Worm (Caenorhabditis elegans): ENCODE measurements around the gene fbxa-60.

fbxa-60 gene

DNA sequence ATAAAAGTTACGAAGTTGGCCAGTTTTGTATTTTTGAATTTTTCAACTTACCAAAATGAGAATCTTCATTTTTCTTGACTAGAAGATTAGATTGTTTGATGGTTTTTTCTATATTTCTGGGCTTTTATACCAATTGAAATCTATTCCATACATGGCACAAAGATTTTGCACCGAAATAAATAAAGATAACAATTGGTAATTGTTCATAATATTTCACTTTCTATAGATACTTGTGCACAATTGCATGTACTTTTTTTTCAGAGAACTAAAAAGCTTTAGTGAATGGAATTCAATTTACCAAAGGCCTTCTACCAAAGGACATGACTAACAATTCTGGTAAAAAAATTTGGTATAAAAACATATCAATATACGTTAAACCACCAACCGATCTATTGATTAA lies 8.5 kb upstream of the fbxa-60 start, which contains the start of the genes T12B5.15 and T12B5.14:
TSS of gene T12B5.15 (minus strand) at position 101 of the 400 bp plus-strand sequence.
TSS of gene T12B5.14 (plus strand) at position 321 of the 400 bp plus-strand sequence.
- TF ChIP-seq unc-55 (GFP tag; optimal IDR thresholded peaks at IDR 0.05) = no peak
- no peak for TF ChIP-seq unc-86 (tag; optimal IDR thresholded peaks at IDR 0.05)
- TF ChIP-seq ceh-48 (tag; optimal IDR thresholded peaks at IDR 0.05) = no peak
- no peak for TF ChIP-seq ceh-2 (tag; optimal IDR thresholded peaks at IDR 0.05)
- no peak for TF ChIP-seq F13H6.1 (tag; optimal IDR thresholded peaks at IDR 0.05)
- TF ChIP-seq mec-3 (tag; optimal IDR thresholded peaks at IDR 0.05; ENCODE audit: borderline replicate concordance) = no peak
- TF ChIP-seq nhr-232 (tag; optimal IDR thresholded peaks at IDR 0.05) = no peak
- no peak for TF ChIP-seq ets-4 (tag; optimal IDR thresholded peaks at IDR 0.05)
- no peak for TF ChIP-seq sox-4 (tag; optimal IDR thresholded peaks at IDR 0.05)
- TF ChIP-seq unc-3 (GFP tag; conservative IDR thresholded peaks at IDR 0.05) = no peak
- no peak for TF ChIP-seq unc-3 (tag; optimal IDR thresholded peaks at IDR 0.05)
- no peak for TF ChIP-seq T23F11.4 (GFP tag; optimal IDR thresholded peaks at IDR 0.05)

DNA sequence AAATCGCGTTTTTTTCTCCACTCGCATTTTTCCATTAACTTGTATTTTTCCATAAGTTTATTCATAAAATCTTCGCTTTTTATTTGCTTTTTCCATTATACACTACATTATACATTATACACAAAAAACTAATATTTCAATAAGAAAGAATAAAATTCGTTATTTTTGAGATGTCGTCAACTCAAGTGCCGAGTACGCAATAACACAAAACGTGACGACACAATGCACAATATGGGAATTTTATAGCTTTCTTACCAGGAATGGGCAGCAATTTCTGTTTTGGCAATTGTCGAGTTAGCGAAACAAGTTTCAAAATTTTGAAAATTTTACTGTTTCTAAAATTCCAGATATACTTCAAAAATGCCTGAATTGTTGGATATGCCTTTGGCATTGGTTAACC lies 6.1 kb upstream of the fbxa-60 start, which contains the start of gene fbxa-10:
TSS of gene fbxa-10 (plus strand) at position 207 of the 400 bp plus-strand sequence.
- no peak for TF ChIP-seq sox-2 (GFP tag; IDR thresholded peaks at IDR 0.05)
- TF ChIP-seq ceh-34 (tag; optimal IDR thresholded peaks at IDR 0.05) = no peak
- TF ChIP-seq hlh-13 (GFP tag; optimal IDR thresholded peaks at IDR 0.05) = no peak
- no peak for TF ChIP-seq nhr-11 (tag; optimal IDR thresholded peaks at IDR 0.05)
- TF ChIP-seq ceh-45 (GFP tag; IDR thresholded peaks at IDR 0.05) = no peak
- no peak for TF ChIP-seq tbx-7 (tag; optimal IDR thresholded peaks at IDR 0.05)
- TF ChIP-seq zip-5 (tag; optimal IDR thresholded peaks at IDR 0.05) = no peak
- TF ChIP-seq unc-3 (GFP tag; conservative IDR thresholded peaks at IDR 0.05) = no peak
- no peak for TF ChIP-seq unc-3 (tag; optimal IDR thresholded peaks at IDR 0.05)
- TF ChIP-seq lim-6 (tag; optimal IDR thresholded peaks at IDR 0.05) = no peak
- TF ChIP-seq nhr-232 (tag; optimal IDR thresholded peaks at IDR 0.05) = no peak
- no peak for TF ChIP-seq rnt-1 (tag; optimal IDR thresholded peaks at IDR 0.05)
- TF ChIP-seq K09A11.1 (tag; optimal IDR thresholded peaks at IDR 0.05; ENCODE audit: insufficient read depth) = no peak
- no peak for TF ChIP-seq F13H6.1 (tag; optimal IDR thresholded peaks at IDR 0.05)

DNA sequence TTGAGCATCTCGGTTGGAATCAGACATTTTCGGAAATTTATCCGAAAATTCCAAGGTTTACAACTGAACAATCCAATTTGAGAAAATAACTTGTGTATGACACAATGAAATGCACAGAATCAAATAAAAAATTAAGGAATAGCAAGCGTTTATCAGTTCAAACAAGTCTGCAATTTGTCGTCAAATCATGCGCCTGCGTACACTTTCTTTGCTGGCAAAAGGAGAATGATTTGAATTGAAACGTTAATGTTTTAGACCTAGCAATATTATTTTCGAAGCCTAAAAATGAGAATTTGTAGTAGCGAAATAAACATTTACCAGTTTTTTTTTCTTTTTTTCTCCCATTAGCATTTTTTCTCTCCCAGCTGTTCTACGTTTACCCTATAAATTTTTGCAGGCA lies 4.4 kb upstream of the fbxa-60 start, which contains the start of the genes fbxa-67 and fbxa-11:
TSS of gene fbxa-67 (minus strand) at position 199 of the 400 bp plus-strand sequence.
TSS of gene fbxa-11 (plus strand) at position 398 of the 400 bp plus-strand sequence.
- no peak for TF ChIP-seq lin-11 (tag; optimal IDR thresholded peaks at IDR 0.05)
- TF ChIP-seq syd-9 (tag; optimal IDR thresholded peaks at IDR 0.05) = no peak

DNA sequence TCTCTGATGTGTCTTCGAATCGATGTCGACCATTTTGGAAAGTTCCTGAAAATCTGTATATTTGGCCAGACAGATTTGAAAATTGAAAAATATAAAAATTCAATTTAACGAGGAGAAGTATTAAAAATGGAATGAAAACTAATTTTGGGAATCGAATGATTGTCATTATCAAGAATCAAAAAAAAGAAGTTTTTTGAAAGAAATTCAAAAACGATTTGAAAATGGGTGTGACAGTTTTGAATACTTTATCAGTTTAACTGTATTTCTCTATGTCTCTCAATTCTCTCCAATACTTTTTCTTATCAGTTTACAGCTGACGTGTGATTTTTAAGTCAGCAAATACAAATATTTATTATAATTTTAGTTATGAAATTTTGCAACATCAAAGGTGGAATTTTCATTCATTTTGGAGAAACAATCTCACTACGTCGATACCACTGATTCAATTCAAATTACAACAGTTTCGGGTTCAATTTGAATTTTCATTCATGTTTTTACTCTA lies 2.6 kb downstream of the fbxa-60 start, which contains the start of gene fbxa-59:
TSS of gene fbxa-59 (minus strand) at position 51 of the 502 bp plus-strand sequence.
- TF ChIP-seq elt-2 (tag; optimal IDR thresholded peaks at IDR 0.05) (peak; percentile 16), eyg-1 (tag; optimal IDR thresholded peaks at IDR 0.05) (no peak)

DNA sequence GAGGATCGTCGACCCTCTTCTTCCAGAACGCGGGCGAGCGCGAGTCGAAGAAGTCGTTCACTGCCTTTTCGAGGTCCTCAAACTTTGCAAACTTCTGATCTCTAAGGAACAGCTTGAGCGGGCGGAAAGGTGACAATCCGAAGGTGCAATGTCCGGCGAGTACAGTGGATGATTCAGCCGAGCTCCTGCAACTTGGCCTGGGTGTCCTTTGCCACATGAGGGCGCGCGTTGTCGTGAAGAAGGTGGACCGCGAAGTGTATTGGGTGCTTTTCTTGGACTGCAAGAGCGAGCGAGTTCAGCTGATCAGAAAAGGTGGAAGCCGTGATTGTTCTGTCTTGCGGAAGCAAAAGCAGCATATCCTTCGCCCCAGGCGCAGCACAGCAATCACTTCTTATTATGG lies 4.1 kb downstream of the fbxa-60 start:
- no peak for TF ChIP-seq ceh-22 (tag; optimal IDR thresholded peaks at IDR 0.05)
- no peak for TF ChIP-seq pat-9 (tag; optimal IDR thresholded peaks at IDR 0.05)
- TF ChIP-seq pag-3 (tag; optimal IDR thresholded peaks at IDR 0.05; ENCODE audit: borderline replicate concordance) = no peak
- TF ChIP-seq eyg-1 (tag; optimal IDR thresholded peaks at IDR 0.05) = no peak
- TF ChIP-seq tbx-7 (tag; optimal IDR thresholded peaks at IDR 0.05) = no peak
- no peak for TF ChIP-seq odd-2 (tag; optimal IDR thresholded peaks at IDR 0.05)
- no peak for TF ChIP-seq pros-1 (tag; optimal IDR thresholded peaks at IDR 0.05)
- no peak for TF ChIP-seq ceh-31 (tag; optimal IDR thresholded peaks at IDR 0.05)
- no peak for TF ChIP-seq fkh-10 (GFP tag; optimal IDR thresholded peaks at IDR 0.05)
- TF ChIP-seq fkh-6 (tag; optimal IDR thresholded peaks at IDR 0.05) = no peak
- no peak for TF ChIP-seq ets-4 (tag; optimal IDR thresholded peaks at IDR 0.05)
- no peak for TF ChIP-seq hlh-6 (tag; optimal IDR thresholded peaks at IDR 0.05)
- no peak for TF ChIP-seq hlh-15 (tag; optimal IDR thresholded peaks at IDR 0.05)
- TF ChIP-seq zip-5 (tag; optimal IDR thresholded peaks at IDR 0.05) = no peak
- no peak for TF ChIP-seq fax-1 (tag; optimal IDR thresholded peaks at IDR 0.05)
- TF ChIP-seq mec-3 (tag; optimal IDR thresholded peaks at IDR 0.05; ENCODE audit: borderline replicate concordance) = no peak
- TF ChIP-seq pqm-1 (tag; optimal IDR thresholded peaks at IDR 0.05) = no peak
- no peak for TF ChIP-seq hlh-13 (GFP tag; optimal IDR thresholded peaks at IDR 0.05)
- TF ChIP-seq ceh-48 (tag; optimal IDR thresholded peaks at IDR 0.05) = no peak
- no peak for TF ChIP-seq K09A11.1 (tag; optimal IDR thresholded peaks at IDR 0.05; ENCODE audit: insufficient read depth)

All from whole organism, late embryonic.